Comparison of ENCODE assay signal across 5 fruit fly cellular contexts in the genomic region with DNA sequence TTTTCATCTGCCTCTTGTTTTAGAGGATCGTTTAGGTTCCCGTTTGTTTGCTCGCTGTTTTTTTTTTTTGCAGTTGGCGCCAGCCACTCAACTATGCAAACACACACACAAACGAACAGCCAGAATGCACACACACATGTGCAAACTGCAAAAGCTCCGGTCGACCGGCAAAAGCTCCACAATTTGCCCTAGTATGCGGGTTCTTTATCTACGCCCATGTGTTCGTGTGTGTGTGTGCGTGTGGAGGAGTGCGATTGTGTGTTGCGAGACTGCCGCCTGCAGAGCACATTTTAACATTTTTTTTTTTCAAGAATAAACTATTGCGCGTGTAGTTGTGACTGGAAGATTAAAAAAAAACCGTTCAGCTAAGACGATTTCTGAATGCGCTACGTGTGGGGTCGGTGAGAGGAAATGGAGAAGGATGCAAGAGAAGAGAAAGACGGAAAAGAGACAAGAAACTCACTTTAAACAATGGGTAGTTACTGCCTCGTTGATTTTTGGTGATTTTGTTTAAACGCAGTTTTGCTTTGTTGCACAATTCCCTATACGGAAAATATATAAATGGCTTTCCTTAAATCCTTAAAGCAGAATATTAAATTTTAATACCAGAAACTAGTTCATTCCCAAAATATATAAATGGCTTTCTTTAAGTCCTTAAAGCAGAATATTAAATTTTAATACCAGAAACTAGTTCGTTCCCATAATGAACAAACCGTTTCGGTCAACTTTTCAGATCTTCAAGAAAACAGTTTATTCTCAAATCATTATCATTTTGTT.
A peak's percentile ranks its signal among the peaks of the same experiment; 100 is the strongest.
TF ChIP-seq lines count a peak whose summit lies in the region.

No protein-coding gene starts in this region.

- TF ChIP-seq CTCF in whole organism, embryonic (GFP tag; optimal IDR thresholded peaks at IDR 0.05; lab: Kevin White, UChicago): no peak

TF ChIP-seq in whole organism, adult, 20 proteins besides CTCF, POLR2A, EP300 and RAD21 (continues in another document):
- no peak for TF ChIP-seq bab1 (GFP tag; optimal IDR thresholded peaks at IDR 0.05; lab: Kevin White, UChicago)
- peak; percentile 53 for TF ChIP-seq pad (GFP tag; optimal IDR thresholded peaks at IDR 0.05; lab: Kevin White, UChicago)
- peak; percentile 92 for TF ChIP-seq cic (GFP tag; optimal IDR thresholded peaks at IDR 0.05; lab: Kevin White, UChicago)
- TF ChIP-seq CG14711 (tag; optimal IDR thresholded peaks at IDR 0.05; lab: Kevin White, UChicago): peak; percentile 8
- peak; percentile 16 for TF ChIP-seq CG7101 (tag; optimal IDR thresholded peaks at IDR 0.05; lab: Kevin White, UChicago)
- no peak for TF ChIP-seq CG33017 (tag; optimal IDR thresholded peaks at IDR 0.05; lab: Kevin White, UChicago)
- peak; percentile 52 for TF ChIP-seq CG5204 (GFP tag; optimal IDR thresholded peaks at IDR 0.05; lab: Kevin White, UChicago)
- no peak for TF ChIP-seq cnc (optimal IDR thresholded peaks at IDR 0.05; lab: Kevin White, UChicago)
- TF ChIP-seq CG7045 (GFP tag; optimal IDR thresholded peaks at IDR 0.05; lab: Kevin White, UChicago): peak; percentile 22
- no peak for TF ChIP-seq Crg-1 (GFP tag; optimal IDR thresholded peaks at IDR 0.05; lab: Kevin White, UChicago)
- peak; percentile 89 for TF ChIP-seq kay (GFP tag; lab: Kevin White, UChicago; ENCODE audit: borderline replicate concordance)
- TF ChIP-seq CG1620 (GFP tag; optimal IDR thresholded peaks at IDR 0.05; lab: Kevin White, UChicago): peak; percentile 11
- peak; percentile 56 for TF ChIP-seq toe (GFP tag; optimal IDR thresholded peaks at IDR 0.05; lab: Kevin White, UChicago)
- TF ChIP-seq CG11617 (GFP tag; optimal IDR thresholded peaks at IDR 0.05; lab: Kevin White, UChicago): peak; percentile 38
- peak; percentile 51 for TF ChIP-seq Hr96 (GFP tag; optimal IDR thresholded peaks at IDR 0.05; lab: Kevin White, UChicago)
- TF ChIP-seq Mnt (GFP tag; optimal IDR thresholded peaks at IDR 0.05; lab: Kevin White, UChicago): peak; percentile 86

TF ChIP-seq in whole organism, embryonic, 481 proteins besides CTCF, POLR2A, EP300 and RAD21 (continues in another document):
- TF ChIP-seq nerfin-1 (tag; optimal IDR thresholded peaks at IDR 0.05; lab: Kevin White, UChicago) (no peak), Drgx (GFP tag; IDR thresholded peaks at IDR 0.05; lab: Robert Waterston, UW) (0 out of 2 replicates have a peak, but pooled peaks have one; percentile 17), CG12942 (GFP tag; optimal IDR thresholded peaks at IDR 0.05; lab: Kevin White, UChicago) (no peak), dati (GFP tag; IDR thresholded peaks at IDR 0.05; lab: Robert Waterston, UW) (no peak), CG4854 (GFP tag; optimal IDR thresholded peaks at IDR 0.05; lab: Kevin White, UChicago) (peak; percentile 17), Hmx (GFP tag; optimal IDR thresholded peaks at IDR 0.05; lab: Kevin White, UChicago) (no peak), az2 (GFP tag; optimal IDR thresholded peaks at IDR 0.05; lab: Kevin White, UChicago) (peak; percentile 27), odd (GFP tag; optimal IDR thresholded peaks at IDR 0.05; lab: Kevin White, UChicago) (no peak), CG18764 (GFP tag; optimal IDR thresholded peaks at IDR 0.05; lab: Kevin White, UChicago) (no peak), zfh1 (GFP tag; IDR thresholded peaks at IDR 0.05; lab: Robert Waterston, UW) (0 out of 3 replicates have a peak, but pooled peaks have one; percentile 25), pfk (GFP tag; optimal IDR thresholded peaks at IDR 0.05; lab: Kevin White, UChicago) (no peak), fru (optimal IDR thresholded peaks at IDR 0.05; lab: Kevin White, UChicago) (no peak), CG42726 (GFP tag; IDR thresholded peaks at IDR 0.05; lab: Robert Waterston, UW; ENCODE audit: partially characterized antibody) (no peak), prd (optimal IDR thresholded peaks at IDR 0.05; lab: Kevin White, UChicago) (no peak), prd (GFP tag; IDR thresholded peaks at IDR 0.05; lab: Robert Waterston, UW) (peak; percentile 42; the same call in 1 of the 3 replicates), bigmax (GFP tag; optimal IDR thresholded peaks at IDR 0.05; lab: Kevin White, UChicago) (no peak)

TF ChIP-seq in whole organism, prepupa, 60 proteins besides CTCF, POLR2A, EP300 and RAD21 (continues in another document):
- no peak for TF ChIP-seq CG31627 (GFP tag; optimal IDR thresholded peaks at IDR 0.05; lab: Kevin White, UChicago)
- TF ChIP-seq spab (GFP tag; optimal IDR thresholded peaks at IDR 0.05; lab: Kevin White, UChicago): peak; percentile 58
- no peak for TF ChIP-seq Ets21C (GFP tag; optimal IDR thresholded peaks at IDR 0.05; lab: Kevin White, UChicago)
- peak; percentile 0 for TF ChIP-seq CG6792 (GFP tag; optimal IDR thresholded peaks at IDR 0.05; lab: Kevin White, UChicago)
- TF ChIP-seq pdm3 (GFP tag; optimal IDR thresholded peaks at IDR 0.05; lab: Kevin White, UChicago): peak; percentile 57
- TF ChIP-seq CG8632 (GFP tag; optimal IDR thresholded peaks at IDR 0.05; lab: Kevin White, UChicago): no peak
- TF ChIP-seq dac (GFP tag; optimal IDR thresholded peaks at IDR 0.05; lab: Kevin White, UChicago): peak; percentile 56
- TF ChIP-seq acj6 (GFP tag; optimal IDR thresholded peaks at IDR 0.05; lab: Kevin White, UChicago): no peak
- peak; percentile 42 for TF ChIP-seq OdsH (GFP tag; optimal IDR thresholded peaks at IDR 0.05; lab: Kevin White, UChicago)
- peak; percentile 84 for TF ChIP-seq CG6163 (GFP tag; IDR thresholded peaks at IDR 0.05; lab: Robert Waterston, UW)
- TF ChIP-seq svp (GFP tag; lab: Kevin White, UChicago): peak; percentile 27
- TF ChIP-seq CG9139 (GFP tag; optimal IDR thresholded peaks at IDR 0.05; lab: Kevin White, UChicago): peak; percentile 40
- TF ChIP-seq ss (GFP tag; optimal IDR thresholded peaks at IDR 0.05; lab: Kevin White, UChicago): peak; percentile 30 to 89
- peak; percentile 34; the same call in 1 of the 2 replicates for TF ChIP-seq CG11294 (GFP tag; IDR thresholded peaks at IDR 0.05; lab: Robert Waterston, UW)
- TF ChIP-seq Ets96B (tag; optimal IDR thresholded peaks at IDR 0.05; lab: Kevin White, UChicago): peak; percentile 76
- TF ChIP-seq CG1621 (tag; optimal IDR thresholded peaks at IDR 0.05; lab: Kevin White, UChicago): peak; percentile 80
- no peak for TF ChIP-seq Hr39 (GFP tag; optimal IDR thresholded peaks at IDR 0.05; lab: Kevin White, UChicago)
- no peak for TF ChIP-seq CG7368 (GFP tag; optimal IDR thresholded peaks at IDR 0.05; lab: Kevin White, UChicago)

TF ChIP-seq in whole organism, pupa, 21 proteins besides CTCF, POLR2A, EP300 and RAD21 (continues in another document):
- peak; percentile 55 for TF ChIP-seq CG14655 (GFP tag; optimal IDR thresholded peaks at IDR 0.05; lab: Kevin White, UChicago)
- TF ChIP-seq Pif1B (GFP tag; optimal IDR thresholded peaks at IDR 0.05; lab: Kevin White, UChicago): peak; percentile 52
- TF ChIP-seq Ets98B (GFP tag; IDR thresholded peaks at IDR 0.05; lab: Robert Waterston, UW): peak; percentile 48
- TF ChIP-seq EcR (GFP tag; optimal IDR thresholded peaks at IDR 0.05; lab: Kevin White, UChicago): peak; percentile 62
- TF ChIP-seq CG13204 (GFP tag; optimal IDR thresholded peaks at IDR 0.05; lab: Kevin White, UChicago): peak; percentile 32
- TF ChIP-seq CG32121 (GFP tag; IDR thresholded peaks at IDR 0.05; lab: Robert Waterston, UW): peak; percentile 72
- TF ChIP-seq Pif1A (GFP tag; optimal IDR thresholded peaks at IDR 0.05; lab: Kevin White, UChicago): peak; percentile 35
- TF ChIP-seq D1 (tag; optimal IDR thresholded peaks at IDR 0.05; lab: Kevin White, UChicago): no peak
- TF ChIP-seq gl (tag; optimal IDR thresholded peaks at IDR 0.05; lab: Kevin White, UChicago): peak; percentile 82
- peak; percentile 66 for TF ChIP-seq CG12605 (GFP tag; IDR thresholded peaks at IDR 0.05; lab: Robert Waterston, UW)
- no peak for TF ChIP-seq rn (GFP tag; IDR thresholded peaks at IDR 0.05; lab: Robert Waterston, UW)
- TF ChIP-seq CG15710 (tag; optimal IDR thresholded peaks at IDR 0.05; lab: Kevin White, UChicago): peak; percentile 72
- peak; percentile 34 for TF ChIP-seq CG8301 (tag; optimal IDR thresholded peaks at IDR 0.05; lab: Kevin White, UChicago)
- TF ChIP-seq CG34367 (tag; optimal IDR thresholded peaks at IDR 0.05; lab: Kevin White, UChicago): peak; percentile 74
- TF ChIP-seq CG17806 (tag; optimal IDR thresholded peaks at IDR 0.05; lab: Kevin White, UChicago): peak; percentile 62
- peak; percentile 70 for TF ChIP-seq CG8159 (tag; optimal IDR thresholded peaks at IDR 0.05; lab: Kevin White, UChicago)
- no peak for TF ChIP-seq CG10348 (GFP tag; IDR thresholded peaks at IDR 0.05; lab: Robert Waterston, UW)
- peak; percentile 86 for TF ChIP-seq CG4496 (GFP tag; IDR thresholded peaks at IDR 0.05; lab: Robert Waterston, UW)

TF ChIP-seq in whole organism, wandering third instar larva, 38 proteins besides CTCF, POLR2A, EP300 and RAD21:
- TF ChIP-seq fru (GFP tag; optimal IDR thresholded peaks at IDR 0.05; lab: Kevin White, UChicago) (no peak), dl (GFP tag; optimal IDR thresholded peaks at IDR 0.05; lab: Kevin White, UChicago; ENCODE audit: insufficient read depth in 1 of 2, partially characterized antibody in 2 of 2) (no peak), usp (GFP tag; optimal IDR thresholded peaks at IDR 0.05; lab: Kevin White, UChicago) (no peak), pan (optimal IDR thresholded peaks at IDR 0.05; lab: Kevin White, UChicago) (no peak), tai (GFP tag; optimal IDR thresholded peaks at IDR 0.05; lab: Kevin White, UChicago) (no peak), h (GFP tag; optimal IDR thresholded peaks at IDR 0.05; lab: Kevin White, UChicago) (peak; percentile 24), br (GFP tag; optimal IDR thresholded peaks at IDR 0.05; lab: Kevin White, UChicago) (no peak), sv (GFP tag; optimal IDR thresholded peaks at IDR 0.05; lab: Kevin White, UChicago) (no peak), Hr78 (GFP tag; optimal IDR thresholded peaks at IDR 0.05; lab: Kevin White, UChicago) (no peak), dsf (GFP tag; optimal IDR thresholded peaks at IDR 0.05; lab: Kevin White, UChicago; ENCODE audit: borderline replicate concordance) (no peak), CrebA (GFP tag; optimal IDR thresholded peaks at IDR 0.05; lab: Kevin White, UChicago; ENCODE audit: borderline replicate concordance) (peak; percentile 15), dmrt93B (GFP tag; optimal IDR thresholded peaks at IDR 0.05; lab: Kevin White, UChicago) (no peak), psq (GFP tag; optimal IDR thresholded peaks at IDR 0.05; lab: Kevin White, UChicago) (peak; percentile 5), CG9705 (GFP tag; optimal IDR thresholded peaks at IDR 0.05; lab: Kevin White, UChicago) (no peak), woc (GFP tag; optimal IDR thresholded peaks at IDR 0.05; lab: Kevin White, UChicago) (no peak), brk (GFP tag; optimal IDR thresholded peaks at IDR 0.05; lab: Kevin White, UChicago) (no peak)
